Fruit fly (Drosophila melanogaster) whole organism: ENCODE measurements around the gene CG6770.

Experiments used
- CG8478 ChIP-seq: fragments of >200 bp; optimal IDR thresholded peaks from 2 replicates; lab custom pipeline; 2018; ENCODE audit warnings: inconsistent platforms
- Dll ChIP-seq: fragments of >200 bp; optimal IDR thresholded peaks from 2 replicates; lab custom pipeline; 2017
- psq ChIP-seq: fragments of >200 bp; optimal IDR thresholded peaks from 2 replicates; lab custom pipeline; 2017
- usp ChIP-seq: fragments of >200 bp; optimal IDR thresholded peaks from 2 replicates; lab custom pipeline; 2017; ENCODE audit warnings: missing biosample characterization, missing genetic modification characterization, mixed read lengths

DNA sequence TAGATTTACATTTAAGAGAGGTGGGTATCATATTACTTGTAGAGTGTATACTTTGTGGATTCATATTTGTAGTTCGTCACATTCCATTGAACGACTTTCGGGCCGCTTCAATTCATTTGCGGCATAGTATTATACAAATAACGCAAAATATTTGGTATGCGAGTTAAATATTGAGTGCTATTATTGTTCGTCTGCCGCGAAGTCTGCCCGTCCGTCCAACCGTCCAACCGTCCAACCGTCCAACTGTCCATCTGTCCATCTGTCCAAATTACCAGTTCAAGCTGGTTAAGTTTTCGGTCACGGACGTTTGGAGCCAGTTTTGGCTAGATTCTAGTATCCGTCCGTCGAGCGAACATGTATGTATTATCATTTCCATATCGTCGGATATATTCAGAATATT lies 21.8 kb downstream of the CG6770 start:
- TF ChIP-seq usp (GFP tag; lab: Kevin White, UChicago) (no peak), Dll (lab: Kevin White, UChicago) (no peak), CG8478 (lab: Kevin White, UChicago) (no peak), psq (lab: Kevin White, UChicago) (no peak)
